Fruit fly (Drosophila melanogaster) whole organism, adult: Measurements from ENCODE around the gene CG1105.

ENCODE experiments used
- CG11617 ChIP-seq: fragments of 200-800 bp; sonication (Bioruptor generic); optimal IDR thresholded peaks from 2 replicates; lab custom pipeline; 2017; ENCODE audit warnings: mild to moderate bottlenecking, missing biosample characterization, missing genetic modification reagents, missing genetic modification characterization
- CG12768 ChIP-seq: fragments of 200-800 bp; sonication (Bioruptor generic); optimal IDR thresholded peaks from 2 replicates; lab custom pipeline; 2017; ENCODE audit warnings: missing biosample characterization, missing genetic modification characterization, mild to moderate bottlenecking, moderate library complexity, missing genetic modification reagents
- CG14711 ChIP-seq: fragments of 200-800 bp; sonication (Bioruptor generic); optimal IDR thresholded peaks from 2 replicates; lab custom pipeline; 2018; ENCODE audit warnings: missing biosample characterization, mild to moderate bottlenecking, missing genetic modification characterization, moderate library complexity
- CG1620 ChIP-seq: fragments of 200-800 bp; sonication (Bioruptor generic); optimal IDR thresholded peaks from 2 replicates; lab custom pipeline; 2016; ENCODE audit warnings: missing biosample characterization, missing genetic modification characterization
- CG33017 ChIP-seq: fragments of 200-800 bp; sonication (Bioruptor generic); optimal IDR thresholded peaks from 2 replicates; lab custom pipeline; 2018; ENCODE audit warnings: missing biosample characterization, mild to moderate bottlenecking, missing genetic modification characterization, moderate library complexity
- CG5204 ChIP-seq: fragments of 200-800 bp; sonication (Bioruptor generic); optimal IDR thresholded peaks from 2 replicates; lab custom pipeline; 2016; ENCODE audit warnings: missing biosample characterization, missing genetic modification characterization
- CG7045 ChIP-seq: fragments of 200-800 bp; sonication (Bioruptor generic); optimal IDR thresholded peaks from 2 replicates; lab custom pipeline; 2017; ENCODE audit warnings: missing biosample characterization, mild to moderate bottlenecking, missing genetic modification characterization
- CG7101 ChIP-seq: fragments of 200-800 bp; sonication (Bioruptor generic); optimal IDR thresholded peaks from 2 replicates; lab custom pipeline; 2018; ENCODE audit warnings: missing biosample characterization, mild to moderate bottlenecking, missing genetic modification characterization, moderate library complexity
- Clk ChIP-seq: fragments of 200-800 bp; sonication (Bioruptor generic); optimal IDR thresholded peaks from 2 replicates; lab custom pipeline; 2017; ENCODE audit warnings: missing biosample characterization, missing genetic modification characterization
- Crg-1 ChIP-seq: fragments of 200-800 bp; sonication (Bioruptor generic); optimal IDR thresholded peaks from 2 replicates; lab custom pipeline; 2016; ENCODE audit warnings: missing biosample characterization, missing genetic modification characterization
- Hr96 ChIP-seq: fragments of 200-800 bp; sonication (Bioruptor generic); optimal IDR thresholded peaks from 2 replicates; lab custom pipeline; 2016; ENCODE audit warnings: missing biosample characterization, missing genetic modification characterization
- Mnt ChIP-seq: fragments of 200-800 bp; sonication (Bioruptor generic); optimal IDR thresholded peaks from 2 replicates; lab custom pipeline; 2016; ENCODE audit warnings: missing biosample characterization, mild to moderate bottlenecking, missing genetic modification characterization
- bab1 ChIP-seq: fragments of 200-800 bp; sonication (Bioruptor generic); optimal IDR thresholded peaks from 3 replicates; lab custom pipeline; 2019; ENCODE audit warnings: missing biosample characterization, mild to moderate bottlenecking, missing genetic modification characterization, moderate library complexity
- cic ChIP-seq: fragments of 200-800 bp; sonication (Bioruptor generic); optimal IDR thresholded peaks from 2 replicates; lab custom pipeline; 2017; ENCODE audit warnings: missing biosample characterization, mild to moderate bottlenecking, missing genetic modification characterization, moderate library complexity
- cnc ChIP-seq, 2 experiments: fragments of >200 bp; optimal IDR thresholded peaks; 2 replicates each; lab custom pipeline; 2017
- kay ChIP-seq: fragments of 200-800 bp; sonication (Bioruptor generic); peaks from one replicate; lab custom pipeline; 2016; ENCODE audit warnings: missing biosample characterization, missing genetic modification characterization, borderline replicate concordance
- ovo ChIP-seq: fragments of 200-800 bp; sonication (Bioruptor generic); optimal IDR thresholded peaks from 2 replicates; lab custom pipeline; 2016; ENCODE audit warnings: missing biosample characterization, missing genetic modification characterization
- pad ChIP-seq: fragments of 200-800 bp; sonication (Bioruptor generic); optimal IDR thresholded peaks from 3 replicates; lab custom pipeline; 2017; ENCODE audit warnings: missing biosample characterization, missing genetic modification characterization, mild to moderate bottlenecking, moderate library complexity, missing genetic modification reagents
- tj ChIP-seq: fragments of 200-800 bp; sonication (Bioruptor generic); optimal IDR thresholded peaks from 3 replicates; lab custom pipeline; 2017; ENCODE audit warnings: missing biosample characterization, mild to moderate bottlenecking, missing genetic modification characterization, moderate library complexity
- toe ChIP-seq: fragments of 200-800 bp; sonication (Bioruptor generic); optimal IDR thresholded peaks from 2 replicates; lab custom pipeline; 2016; ENCODE audit warnings: missing biosample characterization, missing genetic modification characterization

Gene CG1105

dm6 chr3R:7086377-7087200 lies 19.7 kb upstream of the CG1105 start, which contains the start of gene alphaTub84B:
TSS of gene alphaTub84B (plus strand) at chr3R:7086599.
- no peak for TF ChIP-seq kay (GFP tag; lab: Kevin White, UChicago)
- no peak for TF ChIP-seq toe
- TF ChIP-seq bab1 (GFP tag; lab: Kevin White, UChicago): peak; percentile 79
- peak; percentile 59 for TF ChIP-seq CG1620 (GFP tag; lab: Kevin White, UChicago)
- peak; percentile 51 for TF ChIP-seq CG14711 (tag; lab: Kevin White, UChicago)
- TF ChIP-seq CG7045 (GFP tag; lab: Kevin White, UChicago): peak; percentile 37
- peak; percentile 86 for TF ChIP-seq cic
- peak; percentile 80 for TF ChIP-seq Hr96 (GFP tag; lab: Kevin White, UChicago)
- peak; percentile 73 for TF ChIP-seq CG11617 (GFP tag; lab: Kevin White, UChicago)
- peak; percentile 91 for TF ChIP-seq Mnt
- no peak for TF ChIP-seq CG5204 (GFP tag; lab: Kevin White, UChicago)
- TF ChIP-seq cnc (optimal IDR thresholded peaks at IDR 0.05; lab: Kevin White, UChicago): peak in 1 of 2 experiments; percentile 10
- TF ChIP-seq Clk: no peak
- peak; percentile 43 for TF ChIP-seq CG12768 (GFP tag; lab: Kevin White, UChicago)
- peak; percentile 61 for TF ChIP-seq CG7101 (tag; lab: Kevin White, UChicago)
- peak; percentile 84 for TF ChIP-seq Crg-1
- no peak for TF ChIP-seq ovo (GFP tag; lab: Kevin White, UChicago)
- peak; percentile 73 for TF ChIP-seq tj (GFP tag; lab: Kevin White, UChicago)
- no peak for TF ChIP-seq pad
- TF ChIP-seq CG33017 (tag; lab: Kevin White, UChicago): peak; percentile 66

- no peak for TF ChIP-seq Hr96 (GFP tag; lab: Kevin White, UChicago)
- no peak for TF ChIP-seq CG5204 (GFP tag; lab: Kevin White, UChicago)
These were observed 19.0 kb upstream of the CG1105 start, which contains the start of gene Tailor for dm6 chr3R:7085983-7086376. TSS of gene Tailor (minus strand) at chr3R:7086083.

- TF ChIP-seq CG14711 (tag; lab: Kevin White, UChicago) (peak; percentile 87), CG12768 (GFP tag; lab: Kevin White, UChicago) (no peak)
These were observed 18.5 kb upstream of the CG1105 start for dm6 chr3R:7085455-7085854.

- no peak for TF ChIP-seq Crg-1
- TF ChIP-seq Hr96 (GFP tag; lab: Kevin White, UChicago): no peak
These were observed 16.8 kb upstream of the CG1105 start for dm6 chr3R:7083750-7084149.

- peak; percentile 55 for TF ChIP-seq toe
- no peak for TF ChIP-seq CG5204 (GFP tag; lab: Kevin White, UChicago)
- TF ChIP-seq CG12768 (GFP tag; lab: Kevin White, UChicago): peak; percentile 42
- no peak for TF ChIP-seq CG33017 (tag; lab: Kevin White, UChicago)
- peak; percentile 32 for TF ChIP-seq Mnt
- peak; percentile 17 for TF ChIP-seq CG11617 (GFP tag; lab: Kevin White, UChicago)
- TF ChIP-seq bab1 (GFP tag; lab: Kevin White, UChicago): peak; percentile 68
- no peak for TF ChIP-seq pad
- peak; percentile 39 for TF ChIP-seq CG1620 (GFP tag; lab: Kevin White, UChicago)
- peak; percentile 23 for TF ChIP-seq CG7101 (tag; lab: Kevin White, UChicago)
- no peak for TF ChIP-seq CG7045 (GFP tag; lab: Kevin White, UChicago)
- TF ChIP-seq cic: peak; percentile 3
- TF ChIP-seq tj (GFP tag; lab: Kevin White, UChicago): peak; percentile 3
- TF ChIP-seq ovo (GFP tag; lab: Kevin White, UChicago): no peak
These were observed 15.0 kb upstream of the CG1105 start, which contains the start of gene Dpck for dm6 chr3R:7081972-7082371. TSS of gene Dpck (plus strand) at chr3R:7082182.

dm6 chr3R:7080157-7080916 lies 13.4 kb upstream of the CG1105 start, which contains the start of gene Ref1:
TSS of gene Ref1 (minus strand) at chr3R:7080387.
- TF ChIP-seq CG7101 (tag; lab: Kevin White, UChicago) (peak; percentile 4), cic (no peak), Clk (no peak), Mnt (peak; percentile 19), CG11617 (GFP tag; lab: Kevin White, UChicago) (no peak), bab1 (GFP tag; lab: Kevin White, UChicago) (peak; percentile 9)

dm6 chr3R:7079718-7080117 lies 12.8 kb upstream of the CG1105 start:
- TF ChIP-seq tj (GFP tag; lab: Kevin White, UChicago): no peak
- no peak for TF ChIP-seq cnc (optimal IDR thresholded peaks at IDR 0.05; lab: Kevin White, UChicago)
- no peak for TF ChIP-seq CG7101 (tag; lab: Kevin White, UChicago)
- TF ChIP-seq kay (GFP tag; lab: Kevin White, UChicago): no peak
- TF ChIP-seq Clk: no peak
- TF ChIP-seq Hr96 (GFP tag; lab: Kevin White, UChicago): no peak
- TF ChIP-seq cic: no peak
- no peak for TF ChIP-seq CG5204 (GFP tag; lab: Kevin White, UChicago)
- no peak for TF ChIP-seq Crg-1
- no peak for TF ChIP-seq CG12768 (GFP tag; lab: Kevin White, UChicago)
- no peak for TF ChIP-seq bab1 (GFP tag; lab: Kevin White, UChicago)
- TF ChIP-seq CG14711 (tag; lab: Kevin White, UChicago): no peak
- TF ChIP-seq Mnt: no peak
- TF ChIP-seq CG1620 (GFP tag; lab: Kevin White, UChicago): no peak
- no peak for TF ChIP-seq ovo (GFP tag; lab: Kevin White, UChicago)
